Worm (Caenorhabditis elegans) whole organism, L2 larva: ENCODE results near the gene nhr-235.

ENCODE experiments used
- F13H6.1 ChIP-seq: sonication (generic microtip); optimal IDR thresholded peaks from 2 replicates; lab custom pipeline; 2016; ENCODE audit warnings: missing genetic modification characterization, missing compliant biosample characterization
- ZK546.5 ChIP-seq: sonication (generic microtip); optimal IDR thresholded peaks from 2 replicates; lab custom pipeline; 2017; ENCODE audit warnings: missing biosample characterization, missing genetic modification characterization
- crh-2 ChIP-seq: sonication (generic microtip); optimal IDR thresholded peaks from 2 replicates; lab custom pipeline; 2017; ENCODE audit warnings: missing biosample characterization, missing genetic modification characterization
- dmd-4 ChIP-seq: sonication (generic microtip); optimal IDR thresholded peaks from 2 replicates; lab custom pipeline; 2017; ENCODE audit warnings: missing biosample characterization, missing genetic modification characterization
- egl-27 ChIP-seq: sonication (generic microtip); optimal IDR thresholded peaks from 3 replicates; lab custom pipeline; 2017; ENCODE audit warnings: missing biosample characterization, missing genetic modification reagents, missing genetic modification characterization
- elt-3 ChIP-seq: sonication (generic microtip); optimal IDR thresholded peaks from 2 replicates; lab custom pipeline; 2017; ENCODE audit warnings: missing biosample characterization, missing genetic modification characterization
- lin-13 ChIP-seq: fragments of 150-350 bp; optimal IDR thresholded peaks from 2 replicates; lab custom pipeline; 2014; ENCODE audit warnings: missing biosample characterization, missing genetic modification reagents, missing genetic modification characterization
- nhr-23 ChIP-seq: fragments of 150-350 bp; optimal IDR thresholded peaks from 2 replicates; lab custom pipeline; 2014; ENCODE audit warnings: missing biosample characterization, missing genetic modification reagents, missing genetic modification characterization
- nhr-237 ChIP-seq: fragments of 150-350 bp; optimal IDR thresholded peaks from 2 replicates; lab custom pipeline; 2014; ENCODE audit warnings: missing biosample characterization, missing genetic modification characterization
- skn-1 ChIP-seq: sonication (generic microtip); optimal IDR thresholded peaks from 2 replicates; lab custom pipeline; 2017; ENCODE audit warnings: missing biosample characterization, missing genetic modification characterization
- snpc-4 ChIP-seq: fragments of 150-350 bp; optimal IDR thresholded peaks from 2 replicates; lab custom pipeline; 2014; ENCODE audit warnings: missing biosample characterization, missing genetic modification characterization
- unc-39 ChIP-seq: fragments of 150-350 bp; optimal IDR thresholded peaks from 2 replicates; lab custom pipeline; 2014; ENCODE audit warnings: missing biosample characterization, missing genetic modification characterization
- unc-55 ChIP-seq: fragments of 150-350 bp; sonication (generic microtip); optimal IDR thresholded peaks from 3 replicates; lab custom pipeline; 2014; ENCODE audit warnings: missing biosample characterization, missing genetic modification reagents, missing genetic modification characterization
- unc-62 ChIP-seq: fragments of 150-350 bp; optimal IDR thresholded peaks from 2 replicates; lab custom pipeline; 2014; ENCODE audit warnings: missing biosample characterization, missing genetic modification reagents, missing genetic modification characterization

DNA sequence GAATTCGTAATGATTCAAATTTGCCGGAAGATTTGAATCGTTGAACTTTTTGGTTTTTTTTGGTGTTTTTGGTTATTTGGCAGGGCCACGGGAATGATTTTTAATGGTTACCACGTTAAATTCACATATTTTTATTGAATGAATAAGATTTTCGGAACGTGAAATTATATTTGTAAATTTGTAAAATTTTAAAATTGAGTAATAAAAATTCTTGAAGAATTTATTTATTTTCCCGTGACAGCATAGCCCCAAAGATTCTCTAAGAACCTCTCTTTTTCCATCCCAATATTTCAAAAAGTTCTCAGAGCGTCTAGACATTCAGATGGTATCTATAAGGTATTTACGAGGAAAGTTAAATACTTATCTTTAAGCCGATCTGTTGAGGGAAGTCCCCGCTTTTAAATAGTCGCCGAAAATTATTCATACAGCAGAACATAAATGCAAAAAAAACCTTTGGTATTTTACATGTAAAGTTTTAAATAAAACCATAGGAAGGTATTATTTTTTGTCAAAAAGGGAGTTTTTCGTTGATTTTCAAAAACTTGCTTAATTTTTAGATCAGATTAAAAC lies 5.6 kb upstream of the nhr-235 start, which contains the start of gene Y38E10A.17:
- TF ChIP-seq egl-27 (tag; lab: Kevin White, UChicago), result no peak
- TF ChIP-seq unc-55 (GFP tag; lab: Kevin White, UChicago), result no peak
- TF ChIP-seq nhr-237 (tag; lab: Kevin White, UChicago), result no peak
- TF ChIP-seq ZK546.5 (tag; lab: Kevin White, UChicago), result no peak
- TF ChIP-seq unc-39, result no peak
- no peak for TF ChIP-seq snpc-4
- no peak for TF ChIP-seq crh-2 (tag; lab: Kevin White, UChicago)
- no peak for TF ChIP-seq lin-13 (GFP tag; lab: Kevin White, UChicago)
- TF ChIP-seq F13H6.1 (tag; lab: Kevin White, UChicago), result no peak
- TF ChIP-seq elt-3 (tag; lab: Kevin White, UChicago), result no peak
- TF ChIP-seq skn-1, result no peak
- no peak for TF ChIP-seq nhr-23 (tag; lab: Kevin White, UChicago)
- TF ChIP-seq unc-62, result no peak
- TF ChIP-seq dmd-4, result no peak
